Worm (Caenorhabditis elegans): ENCODE results near the gene T01D1.7.

DNA sequence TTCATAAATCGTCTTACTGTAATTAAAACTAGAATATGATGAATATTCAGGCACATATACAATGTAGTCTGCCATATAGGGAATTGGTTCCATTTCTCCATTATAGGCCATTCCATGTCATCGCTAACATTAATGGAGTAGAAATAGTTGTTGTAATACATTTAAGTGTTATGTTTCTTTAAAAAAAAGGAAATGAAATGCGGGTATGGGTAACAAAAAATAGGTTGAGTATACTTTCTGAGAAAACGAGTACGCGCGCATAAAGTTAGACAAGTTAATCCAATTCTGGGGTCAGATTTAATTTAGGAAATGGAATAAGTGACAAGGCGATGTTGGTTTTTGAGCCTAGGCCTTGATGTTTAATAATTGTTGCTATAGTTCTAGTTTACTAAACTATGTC, at the start of gene T01D1.7:
- TF ChIP-seq dao-5 (tag; optimal IDR thresholded peaks at IDR 0.05): no peak
- TF ChIP-seq him-1 (tag; optimal IDR thresholded peaks at IDR 0.05): no peak
- TF ChIP-seq W03F9.2 (tag; optimal IDR thresholded peaks at IDR 0.05): no peak
